Fruit fly (Drosophila melanogaster): ENCODE results near the gene CG14570.
A peak's percentile ranks its signal among the peaks of the same experiment; 100 is the strongest.

CG14570 gene

dm6 chr3L:21679687-21680086 is 50.6 kb downstream of the CG14570 start, which contains the start of the genes Als2 and CG11248 (continued):
- TF ChIP-seq CG14050 (GFP tag; IDR thresholded peaks at IDR 0.05) (peak; percentile 47; the same call in 1 of the 3 replicates), ci (GFP tag; IDR thresholded peaks at IDR 0.05) (no peak), Myb (GFP tag; optimal IDR thresholded peaks at IDR 0.05) (peak; percentile 4), toy (GFP tag; IDR thresholded peaks at IDR 0.05) (no peak), fu2 (GFP tag; optimal IDR thresholded peaks at IDR 0.05) (peak; percentile 63), CG12219 (GFP tag; optimal IDR thresholded peaks at IDR 0.05) (peak; percentile 25), CG9215 (GFP tag; IDR thresholded peaks at IDR 0.05) (peak; percentile 64), maf-S (GFP tag; optimal IDR thresholded peaks at IDR 0.05) (peak; percentile 60), CG7963 (GFP tag; IDR thresholded peaks at IDR 0.05; ENCODE audit: partially characterized antibody) (no peak), CG15011 (GFP tag; optimal IDR thresholded peaks at IDR 0.05) (no peak), pan (optimal IDR thresholded peaks at IDR 0.05) (no peak), pan (GFP tag; optimal IDR thresholded peaks at IDR 0.05 in 1 of 2, IDR thresholded peaks at IDR 0.05 in 1 of 2) (no peak), CG15073 (GFP tag; optimal IDR thresholded peaks at IDR 0.05) (no peak), Fer1 (GFP tag; optimal IDR thresholded peaks at IDR 0.05) (no peak), CG13624 (GFP tag; optimal IDR thresholded peaks at IDR 0.05) (peak; percentile 69), CG11398 (GFP tag; optimal IDR thresholded peaks at IDR 0.05) (peak; percentile 29), hth (optimal IDR thresholded peaks at IDR 0.05) (no peak), lola (GFP tag; optimal IDR thresholded peaks at IDR 0.05) (peak in 1 of 3 experiments; percentile 82), ssp (GFP tag; IDR thresholded peaks at IDR 0.05) (peak; percentile 78), trem (tag; optimal IDR thresholded peaks at IDR 0.05) (peak; percentile 72), CG12391 (tag; optimal IDR thresholded peaks at IDR 0.05) (peak; percentile 88), Sry-δ (GFP tag; optimal IDR thresholded peaks at IDR 0.05) (peak; percentile 60), Doc2 (GFP tag; IDR thresholded peaks at IDR 0.05) (no peak), wor (GFP tag; IDR thresholded peaks at IDR 0.05) (peak; percentile 21; the same call in 1 of the 2 replicates), Eip74EF (GFP tag; optimal IDR thresholded peaks at IDR 0.05) (no peak), Fer2 (tag; optimal IDR thresholded peaks at IDR 0.05) (peak; percentile 68), phol (tag; optimal IDR thresholded peaks at IDR 0.05) (peak; percentile 90), Gug (GFP tag; IDR thresholded peaks at IDR 0.05) (peak; percentile 61; the same call in 2 of the 4 replicates), ac (GFP tag; optimal IDR thresholded peaks at IDR 0.05) (no peak), CG3065 (GFP tag; optimal IDR thresholded peaks at IDR 0.05) (peak; percentile 28), slou (GFP tag; optimal IDR thresholded peaks at IDR 0.05) (no peak), Ets97D (GFP tag; optimal IDR thresholded peaks at IDR 0.05) (peak; percentile 54), CG9797 (GFP tag; optimal IDR thresholded peaks at IDR 0.05) (peak; percentile 80), inv (GFP tag; IDR thresholded peaks at IDR 0.05; ENCODE audit: partially characterized antibody) (no peak), HHEX (GFP tag; optimal IDR thresholded peaks at IDR 0.05) (no peak), croc (GFP tag; conservative IDR thresholded peaks at IDR 0.05) (peak; percentile 65), CG15696 (tag; optimal IDR thresholded peaks at IDR 0.05) (peak; percentile 82), bsh (GFP tag; optimal IDR thresholded peaks at IDR 0.05) (peak in 1 of 2 experiments; percentile 74), cad (GFP tag; optimal IDR thresholded peaks at IDR 0.05) (no peak), C15 (GFP tag; IDR thresholded peaks at IDR 0.05) (peak; percentile 49; the same call in 1 of the 3 replicates), bowl (GFP tag; IDR thresholded peaks at IDR 0.05) (no peak), nerfin-2 (GFP tag; IDR thresholded peaks at IDR 0.05; ENCODE audit: partially characterized antibody) (no peak), bab2 (GFP tag; optimal IDR thresholded peaks at IDR 0.05) (peak; percentile 72), prd (optimal IDR thresholded peaks at IDR 0.05) (no peak), prd (GFP tag; IDR thresholded peaks at IDR 0.05) (peak; percentile 84), Mes4 (GFP tag; optimal IDR thresholded peaks at IDR 0.05) (peak; percentile 7), al (GFP tag; IDR thresholded peaks at IDR 0.05) (peak; percentile 63; the same call in 1 of the 2 replicates), lmd (GFP tag; IDR thresholded peaks at IDR 0.05) (peak; percentile 74), Tbp (GFP tag; optimal IDR thresholded peaks at IDR 0.05) (no peak), CG8089 (GFP tag; optimal IDR thresholded peaks at IDR 0.05) (peak; percentile 45), her (GFP tag; optimal IDR thresholded peaks at IDR 0.05) (no peak), CG10979 (tag; optimal IDR thresholded peaks at IDR 0.05) (peak; percentile 69)
